Worm (Caenorhabditis elegans) whole organism, mixed stage, embryonic: ENCODE results near the gene ruvb-2.
A peak's percentile ranks its signal among the peaks of the same experiment; 100 is the strongest.

Source experiments
- M03D4.4 ChIP-seq: sonication (generic microtip); optimal IDR thresholded peaks from 2 replicates; lab custom pipeline; 2017; ENCODE audit warnings: mild to moderate bottlenecking, missing genetic modification characterization, missing compliant biosample characterization
- bed-3 ChIP-seq: fragments of 200-800 bp; sonication (Bioruptor generic); optimal IDR thresholded peaks from 3 replicates; lab custom pipeline; 2018; ENCODE audit warnings: mild to moderate bottlenecking, missing genetic modification characterization, moderate library complexity, missing compliant biosample characterization
- blmp-1 ChIP-seq: fragments of 150-350 bp; optimal IDR thresholded peaks from 2 replicates; lab custom pipeline; 2014; ENCODE audit warnings: missing biosample characterization, missing genetic modification characterization
- ceh-39 ChIP-seq: fragments of 150-350 bp; optimal IDR thresholded peaks from 2 replicates; lab custom pipeline; 2014; ENCODE audit warnings: missing biosample characterization, missing genetic modification characterization
- ceh-43 ChIP-seq: fragments of 200-800 bp; sonication (Bioruptor generic); optimal IDR thresholded peaks from 2 replicates; lab custom pipeline; 2018; ENCODE audit warnings: mild to moderate bottlenecking, missing genetic modification characterization, moderate library complexity, missing compliant biosample characterization
- ceh-83 ChIP-seq: fragments of 200-800 bp; sonication (Bioruptor generic); optimal IDR thresholded peaks from 2 replicates; lab custom pipeline; 2018; ENCODE audit warnings: mild to moderate bottlenecking, missing genetic modification characterization, missing compliant biosample characterization
- ces-1 ChIP-seq: fragments of 150-350 bp; optimal IDR thresholded peaks from 2 replicates; lab custom pipeline; 2014; ENCODE audit warnings: missing biosample characterization, missing genetic modification reagents, missing genetic modification characterization
- cnd-1 ChIP-seq: fragments of 200-800 bp; sonication (Bioruptor generic); optimal IDR thresholded peaks from 2 replicates; lab custom pipeline; 2018; ENCODE audit warnings: mild to moderate bottlenecking, missing genetic modification characterization, missing compliant biosample characterization
- drap-1 ChIP-seq: fragments of 200-800 bp; sonication (Bioruptor generic); optimal IDR thresholded peaks from 3 replicates; lab custom pipeline; 2018; ENCODE audit warnings: mild to moderate bottlenecking, missing genetic modification characterization, missing compliant biosample characterization
- elt-1 ChIP-seq: sonication (generic microtip); optimal IDR thresholded peaks from 2 replicates; lab custom pipeline; 2017; ENCODE audit warnings: missing genetic modification characterization, mild to moderate bottlenecking, missing compliant biosample characterization, antibody characterized with exemption, moderate library complexity, borderline replicate concordance; ENCODE audit not compliant: insufficient read depth
- elt-3 ChIP-seq: fragments of 150-350 bp; optimal IDR thresholded peaks from 2 replicates; lab custom pipeline; 2014; ENCODE audit warnings: missing biosample characterization, missing genetic modification characterization
- flh-1 ChIP-seq: fragments of 200-800 bp; sonication (Bioruptor generic); optimal IDR thresholded peaks from 2 replicates; lab custom pipeline; 2018; ENCODE audit warnings: mild to moderate bottlenecking, missing genetic modification characterization, moderate library complexity, missing compliant biosample characterization
- ham-2 ChIP-seq: fragments of 200-800 bp; sonication (Bioruptor generic); optimal IDR thresholded peaks from 2 replicates; lab custom pipeline; 2018; ENCODE audit warnings: mild to moderate bottlenecking, missing genetic modification characterization, missing compliant biosample characterization
- hlh-1 ChIP-seq: fragments of 150-350 bp; optimal IDR thresholded peaks from 2 replicates; lab custom pipeline; 2014; ENCODE audit warnings: missing biosample characterization, missing genetic modification reagents, missing genetic modification characterization
- lin-13 ChIP-seq: fragments of 150-350 bp; optimal IDR thresholded peaks from 2 replicates; lab custom pipeline; 2014; ENCODE audit warnings: missing biosample characterization, missing genetic modification characterization
- lin-32 ChIP-seq: fragments of 200-800 bp; sonication (Bioruptor generic); optimal IDR thresholded peaks from 2 replicates; lab custom pipeline; 2018; ENCODE audit warnings: mild to moderate bottlenecking, missing genetic modification characterization, missing compliant biosample characterization
- lsy-2 ChIP-seq: fragments of 150-350 bp; optimal IDR thresholded peaks from 2 replicates; lab custom pipeline; 2014; ENCODE audit warnings: missing biosample characterization, missing genetic modification characterization
- mab-5 ChIP-seq: fragments of 150-350 bp; optimal IDR thresholded peaks from 2 replicates; lab custom pipeline; 2014; ENCODE audit warnings: missing biosample characterization, missing genetic modification characterization
- mep-1 ChIP-seq: fragments of 150-350 bp; optimal IDR thresholded peaks from 2 replicates; lab custom pipeline; 2017; ENCODE audit warnings: missing biosample characterization, missing genetic modification reagents, missing genetic modification characterization, inconsistent platforms
- mls-2 ChIP-seq: sonication (generic microtip); optimal IDR thresholded peaks from 2 replicates; lab custom pipeline; 2016; ENCODE audit warnings: mild to moderate bottlenecking, missing genetic modification characterization, moderate library complexity, missing compliant biosample characterization
- nhr-12 ChIP-seq: fragments of 150-350 bp; optimal IDR thresholded peaks from 2 replicates; lab custom pipeline; 2014; ENCODE audit warnings: missing biosample characterization, missing genetic modification characterization
- nhr-2 ChIP-seq: fragments of 150-350 bp; optimal IDR thresholded peaks from 2 replicates; lab custom pipeline; 2014; ENCODE audit warnings: missing biosample characterization, missing genetic modification characterization
- nhr-237 ChIP-seq: fragments of 150-350 bp; optimal IDR thresholded peaks from 2 replicates; lab custom pipeline; 2014; ENCODE audit warnings: missing biosample characterization, missing genetic modification characterization
- nhr-28 ChIP-seq: fragments of 150-350 bp; optimal IDR thresholded peaks from 2 replicates; lab custom pipeline; 2014; ENCODE audit warnings: missing biosample characterization, missing genetic modification characterization
- nhr-76 ChIP-seq: sonication (generic microtip); optimal IDR thresholded peaks from 2 replicates; lab custom pipeline; 2017; ENCODE audit warnings: missing biosample characterization, missing genetic modification characterization
- pha-4 ChIP-seq: fragments of 150-350 bp; optimal IDR thresholded peaks from 2 replicates; lab custom pipeline; 2018; ENCODE audit warnings: missing biosample characterization, missing genetic modification reagents, missing genetic modification characterization
- sem-2 ChIP-seq: fragments of 200-800 bp; sonication (Bioruptor generic); optimal IDR thresholded peaks from 2 replicates; lab custom pipeline; 2018; ENCODE audit warnings: mild to moderate bottlenecking, missing genetic modification characterization, missing compliant biosample characterization
- snpc-4 ChIP-seq: fragments of 150-350 bp; optimal IDR thresholded peaks from 2 replicates; lab custom pipeline; 2014; ENCODE audit warnings: missing biosample characterization, missing genetic modification characterization
- sptf-1 ChIP-seq: sonication (generic microtip); optimal IDR thresholded peaks from 2 replicates; lab custom pipeline; 2017; ENCODE audit warnings: mild to moderate bottlenecking, missing genetic modification characterization, moderate library complexity, missing compliant biosample characterization
- tbx-8 ChIP-seq: fragments of 200-800 bp; sonication (Bioruptor generic); optimal IDR thresholded peaks from 2 replicates; lab custom pipeline; 2018; ENCODE audit warnings: mild to moderate bottlenecking, missing genetic modification characterization, moderate library complexity, missing compliant biosample characterization
- unc-120 ChIP-seq: sonication (generic microtip); optimal IDR thresholded peaks from 2 replicates; lab custom pipeline; 2017; ENCODE audit warnings: missing genetic modification characterization, missing compliant biosample characterization; ENCODE audit not compliant: poor library complexity, severe bottlenecking
- unc-39 ChIP-seq: fragments of 150-350 bp; optimal IDR thresholded peaks from 2 replicates; lab custom pipeline; 2014; ENCODE audit warnings: missing biosample characterization, missing genetic modification characterization
- unc-62 ChIP-seq: fragments of 150-350 bp; optimal IDR thresholded peaks from 2 replicates; lab custom pipeline; 2014; ENCODE audit warnings: missing biosample characterization, missing genetic modification reagents, missing genetic modification characterization
- zip-8 ChIP-seq: fragments of 150-350 bp; optimal IDR thresholded peaks from 2 replicates; lab custom pipeline; 2014; ENCODE audit warnings: missing biosample characterization, missing genetic modification characterization
- ztf-11 ChIP-seq: fragments of 150-350 bp; optimal IDR thresholded peaks from 2 replicates; lab custom pipeline; 2014; ENCODE audit warnings: missing biosample characterization, missing genetic modification characterization

ruvb-2 gene

DNA sequence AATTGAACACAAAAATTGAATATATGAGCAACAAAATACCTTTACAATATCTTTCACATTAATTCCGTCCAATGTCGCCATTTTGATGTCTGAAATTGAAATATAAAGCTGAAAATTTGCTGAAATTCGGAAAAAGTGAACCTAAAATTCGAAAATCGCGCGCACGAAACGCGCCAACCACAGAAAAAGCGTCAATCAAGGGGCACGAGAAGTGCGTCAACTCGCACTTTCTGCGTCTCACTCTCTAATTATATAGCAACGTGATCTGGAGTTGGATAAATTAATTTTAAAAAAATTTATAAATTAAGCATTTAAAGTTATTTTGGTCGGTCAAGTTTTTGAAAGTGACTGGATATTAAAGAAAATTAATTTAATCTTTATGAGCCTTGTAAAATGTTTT is at the start of gene ruvb-2:
TSS of gene ruvb-2 (minus strand) at position 89 of the 400 bp plus-strand sequence.
- no peak for TF ChIP-seq ham-2
- no peak for TF ChIP-seq sem-2
- no peak for TF ChIP-seq nhr-28 (tag; lab: Kevin White, UChicago)
- TF ChIP-seq flh-1 (GFP tag; lab: Kevin White, UChicago): no peak
- peak; percentile 42 for TF ChIP-seq ceh-43 (GFP tag; lab: Kevin White, UChicago)
- TF ChIP-seq elt-3 (tag; lab: Kevin White, UChicago): no peak
- no peak for TF ChIP-seq unc-39 (tag; lab: Kevin White, UChicago)
- TF ChIP-seq mls-2 (tag; lab: Kevin White, UChicago): no peak
- peak; percentile 38 for TF ChIP-seq sptf-1
- TF ChIP-seq drap-1 (GFP tag; lab: Kevin White, UChicago): no peak
- peak; percentile 81 for TF ChIP-seq lsy-2
- TF ChIP-seq unc-62: no peak
- TF ChIP-seq nhr-76 (tag; lab: Kevin White, UChicago): no peak
- no peak for TF ChIP-seq lin-32 (GFP tag; lab: Kevin White, UChicago)
- peak; percentile 69 for TF ChIP-seq nhr-237
- no peak for TF ChIP-seq hlh-1
- TF ChIP-seq nhr-12 (tag; lab: Kevin White, UChicago): no peak
- no peak for TF ChIP-seq elt-1 (tag; lab: Kevin White, UChicago)
- TF ChIP-seq tbx-8 (GFP tag; lab: Kevin White, UChicago): no peak
- no peak for TF ChIP-seq ceh-39 (tag; lab: Kevin White, UChicago)
- TF ChIP-seq snpc-4 (tag; lab: Kevin White, UChicago): no peak
- no peak for TF ChIP-seq unc-120 (tag; lab: Kevin White, UChicago)
- TF ChIP-seq mab-5: no peak
- TF ChIP-seq pha-4 (tag; lab: Kevin White, UChicago): peak; percentile 59
- TF ChIP-seq ces-1 (GFP tag; lab: Kevin White, UChicago): peak; percentile 93
- TF ChIP-seq cnd-1 (tag; lab: Kevin White, UChicago): no peak
- no peak for TF ChIP-seq ceh-83 (GFP tag; lab: Kevin White, UChicago)
- peak; percentile 58 for TF ChIP-seq lin-13 (tag; lab: Kevin White, UChicago)
- no peak for TF ChIP-seq zip-8 (tag; lab: Kevin White, UChicago)
- peak; percentile 65 for TF ChIP-seq mep-1
- no peak for TF ChIP-seq bed-3 (GFP tag; lab: Kevin White, UChicago)
- TF ChIP-seq ztf-11 (tag; lab: Kevin White, UChicago): no peak
- peak; percentile 4 for TF ChIP-seq nhr-2 (tag; lab: Kevin White, UChicago)
- TF ChIP-seq M03D4.4 (tag; lab: Kevin White, UChicago): no peak
- TF ChIP-seq blmp-1 (tag; lab: Kevin White, UChicago): peak; percentile 27

DNA sequence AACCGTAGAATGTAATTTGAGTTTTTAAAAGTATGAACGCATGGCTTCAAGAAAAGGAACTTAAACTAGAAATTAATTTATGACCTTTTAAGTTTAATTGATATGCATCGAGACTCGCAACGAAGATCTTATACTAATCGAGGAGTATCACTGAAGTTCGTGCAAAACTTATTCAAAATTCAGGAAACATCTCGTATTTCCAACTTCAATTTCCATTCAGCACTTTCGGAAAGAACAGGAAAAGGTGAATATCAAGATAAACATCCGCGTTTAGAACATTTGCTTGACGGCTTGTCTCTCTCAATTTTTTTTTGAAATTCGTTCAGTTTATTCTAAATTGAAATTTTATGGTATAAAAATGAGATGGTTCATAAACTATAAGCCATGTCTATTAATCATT is 46.0 kb upstream of the ruvb-2 start, which contains the start of gene ZK381.2:
TSS of gene ZK381.2 (plus strand) at position 301 of the 400 bp plus-strand sequence.
- no peak for TF ChIP-seq unc-62

DNA sequence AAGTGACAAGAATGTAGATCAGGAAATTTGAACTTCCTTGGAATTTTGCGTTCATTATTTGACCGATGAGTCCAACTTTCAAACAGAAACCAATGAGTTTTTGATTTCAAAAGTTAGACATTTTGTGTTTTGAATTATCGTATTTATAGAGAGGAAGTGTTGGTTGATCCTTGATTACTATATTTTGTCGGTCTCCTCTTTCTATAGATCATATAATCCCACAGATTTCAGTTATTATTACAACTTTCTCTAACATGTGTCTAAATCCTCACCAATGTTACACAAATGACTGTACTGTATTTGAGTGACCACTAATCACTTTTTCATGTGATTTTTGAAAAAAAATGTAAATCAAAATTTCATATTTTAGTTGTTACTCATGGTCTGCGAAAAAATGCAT is 45.3 kb upstream of the ruvb-2 start, which contains the start of gene B0478.3:
TSS of gene B0478.3 (minus strand) at position 101 of the 400 bp plus-strand sequence.
- TF ChIP-seq unc-120 (tag; lab: Kevin White, UChicago) (no peak), zip-8 (tag; lab: Kevin White, UChicago) (no peak), M03D4.4 (tag; lab: Kevin White, UChicago) (no peak), nhr-237 (no peak), bed-3 (GFP tag; lab: Kevin White, UChicago) (no peak), nhr-28 (tag; lab: Kevin White, UChicago) (no peak), hlh-1 (no peak), lsy-2 (no peak), mab-5 (no peak), elt-3 (tag; lab: Kevin White, UChicago) (no peak)

DNA sequence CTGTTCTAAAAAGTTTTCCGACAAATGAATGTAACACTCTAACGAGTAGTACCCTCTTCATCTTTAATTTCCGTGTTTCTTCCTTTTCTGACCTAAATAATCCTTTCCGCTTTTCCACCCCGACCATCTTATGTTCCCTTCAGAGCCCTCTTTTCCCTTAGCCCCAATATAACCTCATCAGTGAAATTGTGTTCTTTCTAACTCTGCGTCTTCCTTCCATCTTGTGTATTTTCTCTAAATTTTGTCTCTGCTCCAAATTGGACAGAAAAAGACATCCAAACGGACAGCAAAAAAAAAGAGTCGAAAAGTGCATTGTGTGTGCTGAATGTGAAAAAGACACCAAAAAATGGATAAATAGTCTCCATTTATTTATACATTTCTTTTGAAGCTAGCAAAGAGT is 40.3 kb upstream of the ruvb-2 start:
- peak; percentile 98 for TF ChIP-seq ces-1 (GFP tag; lab: Kevin White, UChicago)
- TF ChIP-seq unc-62: no peak
